Worm (Caenorhabditis elegans): Measurements from ENCODE around the gene sup-35.

Gene sup-35

ce11 chrIII:11066691-11067090 lies 52.3 kb downstream of the sup-35 start:
- TF ChIP-seq B0310.2 (tag; optimal IDR thresholded peaks at IDR 0.05) (no peak), flt-1 (GFP tag; IDR thresholded peaks at IDR 0.05) (0 out of 2 replicates have a peak, but pooled peaks have one; percentile 34), pes-1 (GFP tag; IDR thresholded peaks at IDR 0.05) (peak; percentile 50; the same call in 1 of the 2 replicates), tbx-11 (GFP tag; IDR thresholded peaks at IDR 0.05) (peak; percentile 45; the same call in 1 of the 2 replicates), hnd-1 (tag; optimal IDR thresholded peaks at IDR 0.05) (peak; percentile 34), scrt-1 (GFP tag; IDR thresholded peaks at IDR 0.05) (peak; percentile 50; the same call in 1 of the 2 replicates), ceh-36 (tag; optimal IDR thresholded peaks at IDR 0.05) (no peak)
